Worm (Caenorhabditis elegans) whole organism, L3 larva: ENCODE measurements around the gene K09E9.7.

Source experiments
- nhr-11 ChIP-seq: fragments of 150-350 bp; optimal IDR thresholded peaks from 2 replicates; lab custom pipeline; 2014; ENCODE audit warnings: missing biosample characterization, missing genetic modification characterization
- nhr-12 ChIP-seq: fragments of 150-350 bp; optimal IDR thresholded peaks from 2 replicates; lab custom pipeline; 2014; ENCODE audit warnings: missing biosample characterization, missing genetic modification characterization
- nhr-23 ChIP-seq: fragments of 150-350 bp; optimal IDR thresholded peaks from 2 replicates; lab custom pipeline; 2014; ENCODE audit warnings: missing biosample characterization, missing genetic modification reagents, missing genetic modification characterization
- pqm-1 ChIP-seq: fragments of 150-350 bp; optimal IDR thresholded peaks from 2 replicates; lab custom pipeline; 2017; ENCODE audit warnings: missing biosample characterization, missing genetic modification characterization, inconsistent platforms
- sea-2 ChIP-seq: fragments of 150-350 bp; sonication (generic microtip); optimal IDR thresholded peaks from 4 replicates; lab custom pipeline; 2014; ENCODE audit warnings: missing biosample characterization, missing genetic modification reagents, missing genetic modification characterization
- snpc-4 ChIP-seq: fragments of 150-350 bp; optimal IDR thresholded peaks from 2 replicates; lab custom pipeline; 2014; ENCODE audit warnings: missing biosample characterization, missing genetic modification characterization

ce11 chrX:15641380-15641779, 677 bp downstream of the K09E9.7 start:
- TF ChIP-seq pqm-1 (tag; lab: Kevin White, UChicago): no peak
- no peak for TF ChIP-seq snpc-4
- no peak for TF ChIP-seq nhr-11 (tag; lab: Kevin White, UChicago)
- TF ChIP-seq sea-2 (GFP tag; lab: Kevin White, UChicago): no peak
- TF ChIP-seq nhr-23: no peak
- no peak for TF ChIP-seq nhr-12
